Fruit fly (Drosophila melanogaster): ENCODE measurements around the gene sbm.
A peak's percentile ranks its signal among the peaks of the same experiment; 100 is the strongest.

The sbm gene

dm6 chrX:14634696-14635095 is 32.3 kb upstream of the sbm start (continued):
- TF ChIP-seq Spps (tag; optimal IDR thresholded peaks at IDR 0.05): no peak
- peak; percentile 46 for TF ChIP-seq PHDP (tag; optimal IDR thresholded peaks at IDR 0.05)
- TF ChIP-seq ap (GFP tag; IDR thresholded peaks at IDR 0.05): 0 out of 2 replicates have a peak, but pooled peaks have one; percentile 15
- TF ChIP-seq HHEX (GFP tag; optimal IDR thresholded peaks at IDR 0.05): peak; percentile 23
- peak; percentile 5; the same call in 1 of the 3 replicates for TF ChIP-seq zfh1 (GFP tag; IDR thresholded peaks at IDR 0.05)
- no peak for TF ChIP-seq Elba2 (GFP tag; optimal IDR thresholded peaks at IDR 0.05)
- TF ChIP-seq hkb (optimal IDR thresholded peaks at IDR 0.05): no peak
- peak; percentile 45; the same call in 1 of the 2 replicates for TF ChIP-seq hkb (GFP tag; IDR thresholded peaks at IDR 0.05)
- no peak for TF ChIP-seq toy (GFP tag; IDR thresholded peaks at IDR 0.05)
- TF ChIP-seq Scr (GFP tag; IDR thresholded peaks at IDR 0.05; ENCODE audit: partially characterized antibody): no peak
- TF ChIP-seq CG10431 (GFP tag; optimal IDR thresholded peaks at IDR 0.05): peak; percentile 11
- peak in 1 of 2 experiments; percentile 2 for TF ChIP-seq Pdp1 (GFP tag; optimal IDR thresholded peaks at IDR 0.05)
- TF ChIP-seq vfl (GFP tag; optimal IDR thresholded peaks at IDR 0.05): no peak
- TF ChIP-seq CG4854 (GFP tag; optimal IDR thresholded peaks at IDR 0.05): no peak
- TF ChIP-seq schlank (tag; optimal IDR thresholded peaks at IDR 0.05): no peak
- TF ChIP-seq CG3281 (GFP tag; optimal IDR thresholded peaks at IDR 0.05): no peak
- TF ChIP-seq Usf (GFP tag; optimal IDR thresholded peaks at IDR 0.05): no peak
- no peak for TF ChIP-seq Ravus (GFP tag; IDR thresholded peaks at IDR 0.05)
- TF ChIP-seq CG6765 (GFP tag; optimal IDR thresholded peaks at IDR 0.05): no peak
- peak; percentile 4 for TF ChIP-seq bab2 (GFP tag; optimal IDR thresholded peaks at IDR 0.05)
- no peak for TF ChIP-seq run (tag; optimal IDR thresholded peaks at IDR 0.05)
- TF ChIP-seq zfh2 (GFP tag; optimal IDR thresholded peaks at IDR 0.05): no peak
- no peak for TF ChIP-seq kah (GFP tag; optimal IDR thresholded peaks at IDR 0.05)
- TF ChIP-seq YL-1 (GFP tag; optimal IDR thresholded peaks at IDR 0.05): no peak
- no peak for TF ChIP-seq CG17829 (tag; optimal IDR thresholded peaks at IDR 0.05)
- no peak for TF ChIP-seq al (GFP tag; IDR thresholded peaks at IDR 0.05)
- peak; percentile 61 for TF ChIP-seq Blimp-1 (GFP tag; optimal IDR thresholded peaks at IDR 0.05)
- TF ChIP-seq CG16813 (GFP tag; IDR thresholded peaks at IDR 0.05; ENCODE audit: partially characterized antibody): no peak
- TF ChIP-seq CG11504 (tag; optimal IDR thresholded peaks at IDR 0.05): peak; percentile 74
- peak; percentile 45 for TF ChIP-seq Ssrp (tag; optimal IDR thresholded peaks at IDR 0.05)
- no peak for TF ChIP-seq sc (optimal IDR thresholded peaks at IDR 0.05)
- TF ChIP-seq sc (GFP tag; optimal IDR thresholded peaks at IDR 0.05): no peak
- TF ChIP-seq Hand (GFP tag; optimal IDR thresholded peaks at IDR 0.05): no peak
- no peak for TF ChIP-seq Lhr (GFP tag; optimal IDR thresholded peaks at IDR 0.05)
- no peak for TF ChIP-seq CG2129 (GFP tag; IDR thresholded peaks at IDR 0.05; ENCODE audit: partially characterized antibody)
- TF ChIP-seq CG5180 (GFP tag; optimal IDR thresholded peaks at IDR 0.05): no peak
- TF ChIP-seq Bdp1 (GFP tag; optimal IDR thresholded peaks at IDR 0.05): no peak
- peak; percentile 18 for TF ChIP-seq Meics (GFP tag; optimal IDR thresholded peaks at IDR 0.05)
- TF ChIP-seq CG13287 (GFP tag; IDR thresholded peaks at IDR 0.05; ENCODE audit: partially characterized antibody): no peak
- no peak for TF ChIP-seq Rx (GFP tag; IDR thresholded peaks at IDR 0.05)
- no peak for TF ChIP-seq ac (GFP tag; optimal IDR thresholded peaks at IDR 0.05)
- no peak for TF ChIP-seq sqz (GFP tag; optimal IDR thresholded peaks at IDR 0.05)
- no peak for TF ChIP-seq pzg (GFP tag; optimal IDR thresholded peaks at IDR 0.05)
- peak; percentile 55 for TF ChIP-seq CG15601 (tag; optimal IDR thresholded peaks at IDR 0.05)
- TF ChIP-seq Doc2 (GFP tag; IDR thresholded peaks at IDR 0.05): no peak
- TF ChIP-seq CG12769 (tag; optimal IDR thresholded peaks at IDR 0.05): peak; percentile 21
- TF ChIP-seq CG18764 (GFP tag; optimal IDR thresholded peaks at IDR 0.05): no peak
- no peak for TF ChIP-seq prd (optimal IDR thresholded peaks at IDR 0.05)
- peak; percentile 4; the same call in 1 of the 3 replicates for TF ChIP-seq prd (GFP tag; IDR thresholded peaks at IDR 0.05)
- peak; percentile 62 for TF ChIP-seq CoRest (tag; optimal IDR thresholded peaks at IDR 0.05)
- TF ChIP-seq CG15011 (GFP tag; optimal IDR thresholded peaks at IDR 0.05): peak; percentile 19
